Worm (Caenorhabditis elegans): ENCODE results near the gene rbm-25.

Gene rbm-25

DNA sequence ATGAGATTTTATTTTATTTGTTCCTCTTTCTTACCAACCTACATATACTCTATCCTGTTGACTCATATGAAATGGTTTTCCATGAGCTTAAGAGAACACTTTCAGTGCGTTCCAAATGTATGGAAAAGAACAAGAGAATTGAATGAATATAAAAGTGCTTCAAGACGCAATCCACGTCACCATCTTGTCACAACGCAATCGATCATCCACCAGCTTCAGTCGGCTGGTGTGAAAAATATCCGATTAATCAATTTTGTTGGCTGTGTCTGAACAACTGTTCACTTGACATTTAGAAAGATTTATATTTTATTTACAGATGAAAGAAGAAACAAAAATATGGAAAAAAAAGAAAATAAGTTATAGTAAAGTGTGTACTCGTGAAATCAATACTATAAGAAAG lies 25.3 kb downstream of the rbm-25 start:
- TF ChIP-seq daf-16 (GFP tag; optimal IDR thresholded peaks at IDR 0.05) (peak in 1 of 2 experiments; percentile 89), daf-16 (tag; optimal IDR thresholded peaks at IDR 0.05) (no peak), hlh-11 (tag; optimal IDR thresholded peaks at IDR 0.05) (peak; percentile 5), unc-62 (GFP tag; optimal IDR thresholded peaks at IDR 0.05 in 1 of 2) (peak in 1 of 2 experiments; percentile 82), unc-62 (tag; optimal IDR thresholded peaks at IDR 0.05) (no peak), nhr-76 (tag; optimal IDR thresholded peaks at IDR 0.05) (no peak), lir-3 (tag; optimal IDR thresholded peaks at IDR 0.05) (no peak)

DNA sequence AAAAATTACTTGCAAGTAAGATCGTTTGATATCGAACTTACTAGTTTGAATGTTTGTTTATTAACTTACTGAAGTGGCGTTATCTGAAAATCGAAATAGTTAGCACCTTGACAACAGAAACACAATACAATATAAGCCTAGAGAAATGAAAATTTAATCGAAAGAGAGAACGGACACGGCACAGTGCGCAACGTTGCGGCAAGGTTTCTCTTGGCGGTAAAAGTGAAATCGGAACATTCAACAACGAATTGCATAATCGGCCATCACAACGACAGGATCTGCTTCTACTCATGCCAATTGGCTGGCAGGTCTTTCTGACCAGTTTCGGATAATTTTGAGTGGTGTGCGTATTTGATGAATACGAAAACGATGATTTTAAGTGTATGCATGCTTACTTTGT lies 27.5 kb downstream of the rbm-25 start, which contains the start of gene dyf-4:
TSS of gene dyf-4 (minus strand) at position 213 of the 400 bp plus-strand sequence.
- TF ChIP-seq sdz-12 (GFP tag; optimal IDR thresholded peaks at IDR 0.05) (no peak), unc-130 (GFP tag; optimal IDR thresholded peaks at IDR 0.05) (no peak), mxl-3 (GFP tag; optimal IDR thresholded peaks at IDR 0.05) (no peak), ztf-11 (tag; optimal IDR thresholded peaks at IDR 0.05) (no peak), duxl-1 (tag; optimal IDR thresholded peaks at IDR 0.05; ENCODE audit: poor library complexity) (no peak), nhr-28 (tag; optimal IDR thresholded peaks at IDR 0.05) (no peak), unc-62 (GFP tag; optimal IDR thresholded peaks at IDR 0.05 in 1 of 2) (no peak), unc-62 (tag; optimal IDR thresholded peaks at IDR 0.05) (no peak), F10B5.3 (tag; optimal IDR thresholded peaks at IDR 0.05) (no peak), ces-1 (GFP tag; optimal IDR thresholded peaks at IDR 0.05) (no peak)

DNA sequence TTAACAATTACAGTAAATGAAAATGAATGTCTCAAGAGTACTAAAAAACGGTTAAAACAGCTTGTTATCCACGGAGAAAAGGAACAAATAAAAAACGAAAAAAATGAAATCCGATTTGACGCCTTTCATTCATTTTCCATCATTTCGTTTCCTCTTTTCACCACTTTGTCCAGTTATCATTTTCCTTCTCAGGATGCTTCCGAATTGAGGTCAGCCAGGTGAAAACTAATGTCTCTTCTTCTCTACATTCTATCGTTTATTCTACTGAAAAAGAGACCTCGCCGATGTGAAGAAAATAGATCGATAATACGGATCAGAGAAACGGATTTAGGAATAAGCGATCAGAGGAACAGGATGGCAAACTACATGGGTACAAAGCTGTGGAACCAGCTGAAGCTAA lies 28.1 kb downstream of the rbm-25 start:
- no peak for TF ChIP-seq lin-1 (GFP tag; IDR thresholded peaks at IDR 0.05)
- TF ChIP-seq hlh-30 (tag; optimal IDR thresholded peaks at IDR 0.05; ENCODE audit: insufficient read depth), result no peak
- TF ChIP-seq dmd-8 (GFP tag; IDR thresholded peaks at IDR 0.05), result no peak
- no peak for TF ChIP-seq ceh-28 (tag; optimal IDR thresholded peaks at IDR 0.05)
- no peak for TF ChIP-seq rbr-2 (tag; optimal IDR thresholded peaks at IDR 0.05)
- no peak for TF ChIP-seq F26F4.8 (GFP tag; conservative IDR thresholded peaks at IDR 0.05)
- TF ChIP-seq lin-38 (GFP tag; IDR thresholded peaks at IDR 0.05), result no peak
- TF ChIP-seq ces-1 (GFP tag; optimal IDR thresholded peaks at IDR 0.05), result no peak
- TF ChIP-seq T20F7.1 (GFP tag; optimal IDR thresholded peaks at IDR 0.05), result no peak
- no peak for TF ChIP-seq nhr-102 (tag; optimal IDR thresholded peaks at IDR 0.05)
- TF ChIP-seq ztf-11 (tag; optimal IDR thresholded peaks at IDR 0.05), result no peak
- no peak for TF ChIP-seq daf-8 (GFP tag; IDR thresholded peaks at IDR 0.05)

DNA sequence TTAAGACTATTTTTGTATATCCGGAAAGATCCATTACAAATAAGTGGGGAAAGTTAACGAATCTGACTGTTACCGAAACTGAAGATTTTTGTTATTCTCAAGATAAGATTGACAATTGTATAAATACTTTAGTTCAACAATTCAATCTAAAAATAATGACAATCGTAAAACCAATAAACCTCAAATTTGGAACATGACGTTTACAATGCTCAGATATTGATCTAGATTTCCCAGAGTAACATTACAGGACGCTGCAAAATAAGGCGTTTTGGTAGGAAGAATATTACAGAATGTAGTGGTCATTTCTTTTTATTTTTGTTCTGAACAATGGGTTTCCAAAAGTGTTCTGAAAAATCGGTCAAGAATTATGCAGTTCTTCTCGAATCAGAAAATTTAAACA lies 28.7 kb downstream of the rbm-25 start, which contains the start of gene F45D3.1:
TSS of gene F45D3.1 (plus strand) at position 301 of the 400 bp plus-strand sequence.
- TF ChIP-seq arid-1 (GFP tag; conservative IDR thresholded peaks at IDR 0.05) (no peak), jun-1 (tag; optimal IDR thresholded peaks at IDR 0.05) (no peak), F26F4.8 (GFP tag; conservative IDR thresholded peaks at IDR 0.05) (no peak), lin-15B (tag; optimal IDR thresholded peaks at IDR 0.05) (no peak), D1046.2 (GFP tag; IDR thresholded peaks at IDR 0.05) (no peak), lin-1 (GFP tag; IDR thresholded peaks at IDR 0.05) (no peak), mdt-29 (GFP tag; IDR thresholded peaks at IDR 0.05) (no peak), php-3 (GFP tag; IDR thresholded peaks at IDR 0.05) (no peak), nhr-25 (tag; optimal IDR thresholded peaks at IDR 0.05; ENCODE audit: borderline replicate concordance, insufficient read depth) (no peak), zip-11 (GFP tag; IDR thresholded peaks at IDR 0.05) (no peak), dve-1 (tag; optimal IDR thresholded peaks at IDR 0.05; ENCODE audit: insufficient read depth) (no peak), ceh-28 (tag; optimal IDR thresholded peaks at IDR 0.05) (no peak), nhr-42 (GFP tag; IDR thresholded peaks at IDR 0.05) (no peak), Y75B8A.6 (GFP tag; IDR thresholded peaks at IDR 0.05) (no peak), daf-16 (GFP tag; optimal IDR thresholded peaks at IDR 0.05) (no peak), daf-16 (tag; optimal IDR thresholded peaks at IDR 0.05) (no peak), daf-8 (GFP tag; IDR thresholded peaks at IDR 0.05) (no peak), unc-130 (GFP tag; optimal IDR thresholded peaks at IDR 0.05) (no peak), snpc-4 (tag; optimal IDR thresholded peaks at IDR 0.05) (no peak)
